Worm (Caenorhabditis elegans) whole organism, young adult: ENCODE measurements around the gene C36H8.1.
A peak's percentile ranks its signal among the peaks of the same experiment; 100 is the strongest.

Source experiments
- B0019.2 ChIP-seq: fragments of 200-800 bp; sonication (Bioruptor generic); conservative IDR thresholded peaks from 2 replicates; pipeline ENCODE4 v1.3.6; 2022; ENCODE audit warnings: missing genetic modification reagents, missing genetic modification characterization, missing compliant biosample characterization
- B0035.1 ChIP-seq: sonication (generic microtip); optimal IDR thresholded peaks from 2 replicates; lab custom pipeline; 2016; ENCODE audit warnings: missing genetic modification characterization, mild to moderate bottlenecking, missing compliant biosample characterization, missing genotype, missing genetic modification reagents
- C17E4.6 ChIP-seq: fragments of 200-800 bp; sonication (Bioruptor generic); IDR thresholded peaks from 2 replicates; pipeline ENCODE4 v1.3.6; 2022; ENCODE audit warnings: missing genetic modification reagents, missing genetic modification characterization, missing compliant biosample characterization
- F22D6.2 ChIP-seq: sonication (generic microtip); optimal IDR thresholded peaks from 2 replicates; lab custom pipeline; 2016; ENCODE audit warnings: mild to moderate bottlenecking, missing genetic modification characterization, missing compliant biosample characterization
- F23B12.7 ChIP-seq: sonication (generic microtip); optimal IDR thresholded peaks from 2 replicates; lab custom pipeline; 2017; ENCODE audit warnings: missing genetic modification characterization, mild to moderate bottlenecking, missing compliant biosample characterization, antibody characterized with exemption, moderate library complexity; ENCODE audit not compliant: insufficient read depth
- F33H1.4 ChIP-seq: fragments of 200-800 bp; sonication (Bioruptor generic); IDR thresholded peaks from 2 replicates; pipeline ENCODE4 v1.3.6; 2022; ENCODE audit warnings: missing genetic modification reagents, missing genetic modification characterization, missing compliant biosample characterization
- F49E8.2 ChIP-seq: sonication (generic microtip); optimal IDR thresholded peaks from 3 replicates; lab custom pipeline; 2017; ENCODE audit warnings: missing genetic modification characterization, mild to moderate bottlenecking, missing compliant biosample characterization, antibody characterized with exemption, moderate library complexity; ENCODE audit not compliant: insufficient read depth
- F55B11.4 ChIP-seq: sonication (generic microtip); optimal IDR thresholded peaks from 2 replicates; lab custom pipeline; 2016; ENCODE audit warnings: missing compliant biosample characterization, missing genetic modification characterization, borderline replicate concordance; ENCODE audit not compliant: insufficient read depth
- K11D2.4 ChIP-seq: fragments of 200-800 bp; sonication (Bioruptor generic); IDR thresholded peaks from 2 replicates; pipeline ENCODE4 v1.3.6; 2022; ENCODE audit warnings: missing genetic modification reagents, missing genetic modification characterization, missing compliant biosample characterization
- T07F8.4 ChIP-seq: sonication (generic microtip); optimal IDR thresholded peaks from 2 replicates; lab custom pipeline; 2016; ENCODE audit warnings: mild to moderate bottlenecking, missing genetic modification characterization, moderate library complexity, missing compliant biosample characterization
- Y53F4B.3 ChIP-seq: fragments of 200-800 bp; sonication (Bioruptor generic); IDR thresholded peaks from 2 replicates; pipeline ENCODE4 v1.3.6; 2022; ENCODE audit warnings: missing genetic modification reagents, missing genetic modification characterization, missing compliant biosample characterization
- Y53G8AR.9 ChIP-seq: fragments of 200-800 bp; sonication (Bioruptor generic); conservative IDR thresholded peaks from 2 replicates; pipeline ENCODE4 v1.3.6; 2022; ENCODE audit warnings: missing genetic modification reagents, missing genetic modification characterization, missing compliant biosample characterization
- Y56A3A.18 ChIP-seq: fragments of 200-800 bp; sonication (Bioruptor generic); IDR thresholded peaks from 2 replicates; pipeline ENCODE4 v1.3.6; 2022; ENCODE audit warnings: missing genetic modification reagents, missing genetic modification characterization, missing compliant biosample characterization
- Y95B8A.8 ChIP-seq: fragments of 200-800 bp; sonication (Bioruptor generic); IDR thresholded peaks from 2 replicates; pipeline ENCODE4 v1.3.6; 2022; ENCODE audit warnings: missing genetic modification reagents, missing genetic modification characterization, missing compliant biosample characterization
- attf-3 ChIP-seq: fragments of 200-800 bp; sonication (Bioruptor generic); conservative IDR thresholded peaks from 2 replicates; pipeline ENCODE4 v1.3.6; 2022; ENCODE audit warnings: missing genetic modification reagents, missing genetic modification characterization, missing compliant biosample characterization
- attf-5 ChIP-seq: fragments of 200-800 bp; sonication (Bioruptor generic); optimal IDR thresholded peaks from 2 replicates; lab custom pipeline; 2018; ENCODE audit warnings: mild to moderate bottlenecking, missing genetic modification characterization, missing compliant biosample characterization
- attf-6 ChIP-seq: fragments of 200-800 bp; sonication (Bioruptor generic); IDR thresholded peaks from 2 replicates; pipeline ENCODE4 v1.3.6; 2022; ENCODE audit warnings: missing genetic modification reagents, missing genetic modification characterization, missing compliant biosample characterization
- ceh-100 ChIP-seq: fragments of 200-800 bp; sonication (Bioruptor generic); IDR thresholded peaks from 2 replicates; pipeline ENCODE4 v1.3.6; 2022; ENCODE audit warnings: missing genetic modification reagents, missing genetic modification characterization, missing compliant biosample characterization
- dox-1 ChIP-seq: fragments of 200-800 bp; sonication (Bioruptor generic); IDR thresholded peaks from 2 replicates; pipeline ENCODE4 v1.3.6; 2022; ENCODE audit warnings: missing genetic modification reagents, missing genetic modification characterization, missing compliant biosample characterization
- efl-1 ChIP-seq: fragments of 150-350 bp; optimal IDR thresholded peaks from 2 replicates; lab custom pipeline; 2014; ENCODE audit warnings: missing biosample characterization, missing genetic modification reagents, missing genetic modification characterization
- ets-4 ChIP-seq: fragments of 200-800 bp; sonication (Bioruptor generic); optimal IDR thresholded peaks from 2 replicates; lab custom pipeline; 2018; ENCODE audit warnings: mild to moderate bottlenecking, missing genetic modification characterization, missing compliant biosample characterization
- fkh-3 ChIP-seq: sonication (generic microtip); optimal IDR thresholded peaks from 2 replicates; lab custom pipeline; 2016; ENCODE audit warnings: mild to moderate bottlenecking, missing genetic modification characterization, missing compliant biosample characterization
- gei-17 ChIP-seq: fragments of 200-800 bp; sonication (Bioruptor generic); optimal IDR thresholded peaks from 2 replicates; lab custom pipeline; 2018; ENCODE audit warnings: mild to moderate bottlenecking, missing genetic modification characterization, missing compliant biosample characterization
- him-1 ChIP-seq: sonication (generic microtip); optimal IDR thresholded peaks from 2 replicates; lab custom pipeline; 2016; ENCODE audit warnings: missing genotype, missing genetic modification reagents, missing genetic modification characterization, missing compliant biosample characterization
- hmg-1.2 ChIP-seq: fragments of 200-800 bp; sonication (Bioruptor generic); IDR thresholded peaks from 2 replicates; pipeline ENCODE4 v1.3.6; 2022; ENCODE audit warnings: missing genetic modification reagents, missing genetic modification characterization, missing compliant biosample characterization
- hmg-20 ChIP-seq: fragments of 200-800 bp; sonication (Bioruptor generic); IDR thresholded peaks from 2 replicates; pipeline ENCODE4 v1.3.6; 2022; ENCODE audit warnings: missing genetic modification reagents, missing genetic modification characterization, missing compliant biosample characterization
- hrde-1 ChIP-seq: sonication (generic microtip); optimal IDR thresholded peaks from 2 replicates; lab custom pipeline; 2016; ENCODE audit warnings: missing genetic modification characterization, mild to moderate bottlenecking, missing compliant biosample characterization, moderate library complexity, missing genotype, missing genetic modification reagents, borderline replicate concordance
- lin-40 ChIP-seq: sonication (generic microtip); optimal IDR thresholded peaks from 2 replicates; lab custom pipeline; 2016; ENCODE audit warnings: missing genetic modification characterization, mild to moderate bottlenecking, missing compliant biosample characterization, missing genotype, missing genetic modification reagents
- lin-54 ChIP-seq: fragments of 200-800 bp; sonication (Bioruptor generic); optimal IDR thresholded peaks from 2 replicates; lab custom pipeline; 2018; ENCODE audit warnings: mild to moderate bottlenecking, missing genetic modification characterization, missing compliant biosample characterization
- madf-10 ChIP-seq: sonication (generic microtip); optimal IDR thresholded peaks from 2 replicates; lab custom pipeline; 2016; ENCODE audit warnings: mild to moderate bottlenecking, missing genetic modification characterization, missing compliant biosample characterization
- madf-3 ChIP-seq: fragments of 200-800 bp; sonication (Bioruptor generic); IDR thresholded peaks from 2 replicates; pipeline ENCODE4 v1.3.6; 2022; ENCODE audit warnings: missing genetic modification reagents, missing genetic modification characterization, missing compliant biosample characterization
- nfyb-1 ChIP-seq: fragments of 200-800 bp; sonication (Bioruptor generic); IDR thresholded peaks from 2 replicates; pipeline ENCODE4 v1.3.6; 2022; ENCODE audit warnings: missing genetic modification reagents, missing genetic modification characterization, missing compliant biosample characterization
- nhr-80 ChIP-seq: sonication (generic microtip); optimal IDR thresholded peaks from 2 replicates; lab custom pipeline; 2016; ENCODE audit warnings: missing genetic modification characterization, missing compliant biosample characterization
- nhr-90 ChIP-seq: sonication (generic microtip); optimal IDR thresholded peaks from 2 replicates; lab custom pipeline; 2016; ENCODE audit warnings: missing genotype, mild to moderate bottlenecking, missing genetic modification characterization, missing compliant biosample characterization
- pbrm-1 ChIP-seq: fragments of 200-800 bp; sonication (Bioruptor generic); IDR thresholded peaks from 2 replicates; pipeline ENCODE4 v1.3.6; 2022; ENCODE audit warnings: missing genetic modification reagents, missing genetic modification characterization, missing compliant biosample characterization
- repo-1 ChIP-seq: sonication (generic microtip); optimal IDR thresholded peaks from 2 replicates; lab custom pipeline; 2017; ENCODE audit warnings: mild to moderate bottlenecking, missing genetic modification characterization, missing compliant biosample characterization
- sdz-38 ChIP-seq: sonication (generic microtip); optimal IDR thresholded peaks from 2 replicates; lab custom pipeline; 2016; ENCODE audit warnings: missing genotype, missing genetic modification characterization, missing compliant biosample characterization
- sea-2 ChIP-seq: fragments of 200-800 bp; sonication (Bioruptor generic); IDR thresholded peaks from 2 replicates; pipeline ENCODE4 v1.3.6; 2022; ENCODE audit warnings: missing genetic modification characterization, missing compliant biosample characterization
- snpc-1.1 ChIP-seq: sonication (generic microtip); optimal IDR thresholded peaks from 2 replicates; lab custom pipeline; 2017; ENCODE audit warnings: missing genetic modification characterization, mild to moderate bottlenecking, missing compliant biosample characterization, antibody characterized with exemption, moderate library complexity, missing genotype, missing genetic modification reagents; ENCODE audit not compliant: insufficient read depth
- somi-1 ChIP-seq: fragments of 200-800 bp; sonication (Bioruptor generic); optimal IDR thresholded peaks from 2 replicates; lab custom pipeline; 2018; ENCODE audit warnings: mild to moderate bottlenecking, missing genetic modification characterization, missing compliant biosample characterization
- tlf-1 ChIP-seq: fragments of 200-800 bp; sonication (Bioruptor generic); optimal IDR thresholded peaks from 2 replicates; lab custom pipeline; 2018; ENCODE audit warnings: mild to moderate bottlenecking, missing genetic modification characterization, missing compliant biosample characterization
- ztf-26 ChIP-seq: sonication (generic microtip); optimal IDR thresholded peaks from 2 replicates; lab custom pipeline; 2017; ENCODE audit warnings: missing genetic modification characterization, missing compliant biosample characterization
- ztf-28 ChIP-seq: fragments of 200-800 bp; sonication (Bioruptor generic); IDR thresholded peaks from 2 replicates; pipeline ENCODE4 v1.3.6; 2022; ENCODE audit warnings: missing genetic modification reagents, missing genetic modification characterization, missing compliant biosample characterization

Gene C36H8.1

ce11 chrIV:12728162-12728561 lies 16.5 kb downstream of the C36H8.1 start:
- TF ChIP-seq nhr-80 (peak; percentile 21), fkh-3 (tag; lab: Kevin White, UChicago) (no peak)

ce11 chrIV:12725925-12726324 lies 18.7 kb downstream of the C36H8.1 start:
- no peak for TF ChIP-seq F23B12.7 (tag; lab: Kevin White, UChicago)
- no peak for TF ChIP-seq hrde-1 (tag; lab: Kevin White, UChicago)
- TF ChIP-seq ztf-26 (tag; lab: Kevin White, UChicago), result no peak
- TF ChIP-seq attf-3, result no peak
- TF ChIP-seq nhr-90, result no peak

ce11 chrIV:12725228-12725627 lies 19.4 kb downstream of the C36H8.1 start:
- TF ChIP-seq ztf-28 (GFP tag; lab: Robert Waterston, UW), result no peak
- TF ChIP-seq C17E4.6 (GFP tag; lab: Robert Waterston, UW), result no peak
- no peak for TF ChIP-seq somi-1
- no peak for TF ChIP-seq K11D2.4 (GFP tag; lab: Robert Waterston, UW)
- TF ChIP-seq F55B11.4 (tag; lab: Kevin White, UChicago), result no peak

- TF ChIP-seq ets-4 (GFP tag; lab: Kevin White, UChicago) (no peak), gei-17 (GFP tag; lab: Kevin White, UChicago) (peak; percentile 8), Y56A3A.18 (GFP tag; lab: Robert Waterston, UW) (no peak), lin-54 (GFP tag; lab: Kevin White, UChicago) (peak; percentile 98), Y53G8AR.9 (GFP tag; lab: Robert Waterston, UW) (peak; percentile 40; the same call in 1 of the 2 replicates), dox-1 (GFP tag; lab: Robert Waterston, UW) (peak; percentile 72), B0035.1 (no peak), madf-3 (GFP tag; lab: Robert Waterston, UW) (no peak), hmg-20 (0 out of 2 replicates have a peak, but pooled peaks have one; percentile 35), snpc-1.1 (tag; lab: Kevin White, UChicago) (no peak), nfyb-1 (GFP tag; lab: Robert Waterston, UW) (peak; percentile 74), attf-5 (GFP tag; lab: Kevin White, UChicago) (peak; percentile 77), efl-1 (GFP tag; lab: Kevin White, UChicago) (peak; percentile 96), C17E4.6 (GFP tag; lab: Robert Waterston, UW) (no peak), ceh-100 (GFP tag; lab: Robert Waterston, UW) (peak; percentile 96), F22D6.2 (no peak), pbrm-1 (peak; percentile 54; the same call in 1 of the 2 replicates), repo-1 (tag; lab: Kevin White, UChicago) (no peak), tlf-1 (GFP tag; lab: Kevin White, UChicago) (peak; percentile 15), F49E8.2 (tag; lab: Kevin White, UChicago) (peak; percentile 47), madf-10 (peak; percentile 55), lin-40 (tag; lab: Kevin White, UChicago) (peak; percentile 79), hmg-1.2 (GFP tag; lab: Robert Waterston, UW) (peak; percentile 46), somi-1 (no peak), sea-2 (GFP tag; lab: Robert Waterston, UW) (no peak), sdz-38 (tag; lab: Kevin White, UChicago) (no peak), B0019.2 (GFP tag; lab: Robert Waterston, UW) (no peak), attf-3 (peak; percentile 100), F33H1.4 (GFP tag; lab: Robert Waterston, UW) (peak; percentile 52), him-1 (tag; lab: Kevin White, UChicago) (peak; percentile 29), Y95B8A.8 (GFP tag; lab: Robert Waterston, UW) (no peak), T07F8.4 (tag; lab: Kevin White, UChicago) (no peak), K11D2.4 (GFP tag; lab: Robert Waterston, UW) (peak; percentile 73), attf-6 (0 out of 2 replicates have a peak, but pooled peaks have one; percentile 52), Y53F4B.3 (GFP tag; lab: Robert Waterston, UW) (no peak)
Observed at ce11 chrIV:12724641-12725040, 20.0 kb downstream of the C36H8.1 start, which contains the start of the genes T23F6.3 and rbd-1. TSS of gene T23F6.3 (minus strand) at chrIV:12724760. TSS of gene rbd-1 (plus strand) at chrIV:12724986.
